Worm (Caenorhabditis elegans) whole organism, L4 larva: ENCODE results near the gene moc-6.

Experiments used
- F26F4.8 ChIP-seq: fragments of 200-800 bp; sonication (Bioruptor generic); conservative IDR thresholded peaks from 2 replicates; pipeline ENCODE4 v1.3.6; 2022; ENCODE audit warnings: missing genetic modification characterization, missing compliant biosample characterization
- F37D6.2 ChIP-seq: sonication (generic microtip); optimal IDR thresholded peaks from 2 replicates; lab custom pipeline; 2016; ENCODE audit warnings: mild to moderate bottlenecking, missing genetic modification characterization, missing compliant biosample characterization
- F44E2.7 ChIP-seq: fragments of 200-800 bp; sonication (Bioruptor generic); IDR thresholded peaks from 2 replicates; pipeline ENCODE4 v2.1.2; 2022; ENCODE audit warnings: missing genetic modification characterization, missing compliant biosample characterization
- Y105C5A.15 ChIP-seq: fragments of 200-800 bp; sonication (Bioruptor generic); IDR thresholded peaks from 2 replicates; pipeline ENCODE4 v1.3.6; 2022; ENCODE audit warnings: missing genetic modification characterization, missing compliant biosample characterization
- ZK337.2 ChIP-seq: fragments of 200-800 bp; sonication (Bioruptor generic); IDR thresholded peaks from 2 replicates; pipeline ENCODE4 v1.3.6; 2022; ENCODE audit warnings: missing genetic modification reagents, missing genetic modification characterization, missing compliant biosample characterization
- ZK546.5 ChIP-seq, 2 experiments: sonication (generic microtip); optimal IDR thresholded peaks; 2 replicates each; lab custom pipeline; 2017; ENCODE audit warnings: missing biosample characterization in 2 of 2, missing genetic modification characterization in 2 of 2
- ama-1 ChIP-seq: fragments of 150-350 bp; optimal IDR thresholded peaks from 2 replicates; lab custom pipeline; 2014; ENCODE audit warnings: inconsistent platforms, mixed read lengths
- arid-1 ChIP-seq: fragments of 200-800 bp; sonication (Bioruptor generic); conservative IDR thresholded peaks from 2 replicates; pipeline ENCODE4 v1.3.6; 2022; ENCODE audit warnings: missing genetic modification reagents, missing genetic modification characterization, missing compliant biosample characterization
- ceh-28 ChIP-seq: fragments of 150-350 bp; optimal IDR thresholded peaks from 2 replicates; lab custom pipeline; 2014; ENCODE audit warnings: missing biosample characterization, missing genetic modification reagents, missing genetic modification characterization
- ceh-32 ChIP-seq: sonication (generic microtip); optimal IDR thresholded peaks from 2 replicates; lab custom pipeline; 2016; ENCODE audit warnings: mild to moderate bottlenecking, missing genetic modification characterization, missing compliant biosample characterization; ENCODE audit not compliant: poor library complexity
- ceh-44 ChIP-seq: fragments of 200-800 bp; sonication (Bioruptor generic); IDR thresholded peaks from 2 replicates; pipeline ENCODE4 v1.3.6; 2022; ENCODE audit warnings: missing genetic modification reagents, missing genetic modification characterization, missing compliant biosample characterization
- ceh-82 ChIP-seq: sonication (generic microtip); optimal IDR thresholded peaks from 2 replicates; lab custom pipeline; 2017; ENCODE audit warnings: missing biosample characterization, missing genetic modification characterization
- ces-1 ChIP-seq: fragments of 150-350 bp; sonication (generic microtip); optimal IDR thresholded peaks from 4 replicates; lab custom pipeline; 2014; ENCODE audit warnings: missing biosample characterization, missing genetic modification reagents, missing genetic modification characterization
- ctbp-1 ChIP-seq: fragments of 200-800 bp; sonication (Bioruptor generic); IDR thresholded peaks from 2 replicates; pipeline ENCODE4 v1.3.6; 2022; ENCODE audit warnings: missing genetic modification reagents, missing genetic modification characterization, missing compliant biosample characterization
- daf-16 ChIP-seq, 3 experiments: sonication (generic microtip); optimal IDR thresholded peaks; 2 replicates each; lab custom pipeline; 2016 to 2017; ENCODE audit warnings: missing genetic modification characterization in 3 of 3, missing genetic modification reagents in 3 of 3, mild to moderate bottlenecking in 2 of 3, missing compliant biosample characterization in 2 of 3, missing biosample characterization in 1 of 3, moderate library complexity in 1 of 3
- daf-19 ChIP-seq: fragments of 200-800 bp; sonication (Bioruptor generic); conservative IDR thresholded peaks from 2 replicates; pipeline ENCODE4 v1.3.6; 2022; ENCODE audit warnings: missing genetic modification characterization, missing compliant biosample characterization
- daf-8 ChIP-seq: fragments of 200-800 bp; sonication (Bioruptor generic); IDR thresholded peaks from 2 replicates; pipeline ENCODE4 v1.3.6; 2022; ENCODE audit warnings: missing genetic modification characterization, missing compliant biosample characterization
- dmd-6 ChIP-seq: fragments of 200-800 bp; sonication (Bioruptor generic); IDR thresholded peaks from 2 replicates; pipeline ENCODE4 v1.3.6; 2022; ENCODE audit warnings: missing genetic modification reagents, missing genetic modification characterization, missing compliant biosample characterization
- dmd-8 ChIP-seq: fragments of 200-800 bp; sonication (Bioruptor generic); IDR thresholded peaks from 2 replicates; pipeline ENCODE4 v1.3.6; 2022; ENCODE audit warnings: missing genetic modification characterization, missing compliant biosample characterization
- duxl-1 ChIP-seq: sonication (generic microtip); optimal IDR thresholded peaks from 2 replicates; lab custom pipeline; 2016; ENCODE audit warnings: mild to moderate bottlenecking, missing genetic modification characterization, moderate library complexity, missing compliant biosample characterization; ENCODE audit not compliant: poor library complexity
- fkh-10 ChIP-seq: fragments of 150-350 bp; optimal IDR thresholded peaks from 2 replicates; lab custom pipeline; 2014; ENCODE audit warnings: missing biosample characterization, missing genetic modification reagents, missing genetic modification characterization
- hif-1 ChIP-seq, 2 experiments: sonication (generic microtip); optimal IDR thresholded peaks; 2 replicates each; lab custom pipeline; 2016 to 2017; ENCODE audit warnings: missing compliant biosample characterization in 2 of 2, missing genetic modification characterization in 2 of 2, missing genetic modification reagents in 2 of 2, missing genotype in 2 of 2, mild to moderate bottlenecking in 1 of 2
- hmg-1.1 ChIP-seq: fragments of 200-800 bp; sonication (Bioruptor generic); IDR thresholded peaks from 2 replicates; pipeline ENCODE4 v1.3.6; 2022; ENCODE audit warnings: missing genetic modification reagents, missing genetic modification characterization, missing compliant biosample characterization
- jun-1 ChIP-seq: fragments of 150-350 bp; optimal IDR thresholded peaks from 2 replicates; lab custom pipeline; 2014; ENCODE audit warnings: missing biosample characterization, missing genetic modification reagents, missing genetic modification characterization
- lin-29 ChIP-seq: fragments of 200-800 bp; sonication (Bioruptor generic); IDR thresholded peaks from 2 replicates; pipeline ENCODE4 v1.3.6; 2022; ENCODE audit warnings: missing genetic modification reagents, missing genetic modification characterization, missing compliant biosample characterization
- lin-39 ChIP-seq: fragments of 150-350 bp; optimal IDR thresholded peaks from 2 replicates; lab custom pipeline; 2014; ENCODE audit warnings: missing biosample characterization, missing genetic modification reagents, missing genetic modification characterization
- lsy-2 ChIP-seq, 2 experiments: fragments of 150-350 bp in 1 of 2; sonication (generic microtip) in 1 of 2; optimal IDR thresholded peaks; 2 replicates each; lab custom pipeline; 2014 to 2017; ENCODE audit warnings: missing biosample characterization in 2 of 2, missing genetic modification characterization in 2 of 2
- mdl-1 ChIP-seq, 2 experiments: fragments of 150-350 bp in 1 of 2; sonication (generic microtip) in 1 of 2; optimal IDR thresholded peaks; 2 replicates each; lab custom pipeline; 2014 to 2017; ENCODE audit warnings: missing biosample characterization in 2 of 2, missing genetic modification characterization in 2 of 2
- mes-2 ChIP-seq: sonication (generic microtip); optimal IDR thresholded peaks from 2 replicates; lab custom pipeline; 2016; ENCODE audit warnings: missing genotype, mild to moderate bottlenecking, missing genetic modification characterization, missing compliant biosample characterization; ENCODE audit not compliant: poor library complexity, severe bottlenecking
- mxl-3 ChIP-seq: fragments of 200-800 bp; sonication (Bioruptor generic); optimal IDR thresholded peaks from 2 replicates; lab custom pipeline; 2018; ENCODE audit warnings: mild to moderate bottlenecking, missing genetic modification characterization, missing compliant biosample characterization
- nhr-25 ChIP-seq: sonication (generic microtip); optimal IDR thresholded peaks from 2 replicates; lab custom pipeline; 2017; ENCODE audit warnings: missing genetic modification characterization, mild to moderate bottlenecking, missing compliant biosample characterization, antibody characterized with exemption, moderate library complexity, borderline replicate concordance; ENCODE audit not compliant: insufficient read depth
- nhr-28 ChIP-seq: fragments of 150-350 bp; optimal IDR thresholded peaks from 2 replicates; lab custom pipeline; 2014; ENCODE audit warnings: missing biosample characterization, missing genetic modification characterization
- nhr-41 ChIP-seq: fragments of 200-800 bp; sonication (Bioruptor generic); IDR thresholded peaks from 2 replicates; pipeline ENCODE4 v1.3.6; 2022; ENCODE audit warnings: missing genetic modification reagents, missing genetic modification characterization, missing compliant biosample characterization
- nhr-42 ChIP-seq: fragments of 200-800 bp; sonication (Bioruptor generic); IDR thresholded peaks from 2 replicates; pipeline ENCODE4 v1.3.6; 2022; ENCODE audit warnings: missing genetic modification characterization, missing compliant biosample characterization
- nhr-6 ChIP-seq: fragments of 150-350 bp; optimal IDR thresholded peaks from 2 replicates; lab custom pipeline; 2014; ENCODE audit warnings: missing biosample characterization, missing genetic modification characterization
- nhr-77 ChIP-seq: fragments of 150-350 bp; optimal IDR thresholded peaks from 2 replicates; lab custom pipeline; 2014; ENCODE audit warnings: missing biosample characterization, missing genetic modification characterization
- php-3 ChIP-seq: fragments of 200-800 bp; sonication (Bioruptor generic); IDR thresholded peaks from 2 replicates; pipeline ENCODE4 v1.3.6; 2022; ENCODE audit warnings: missing genetic modification reagents, missing genetic modification characterization, missing compliant biosample characterization
- pqm-1 ChIP-seq: sonication (generic microtip); optimal IDR thresholded peaks from 2 replicates; lab custom pipeline; 2017; ENCODE audit warnings: missing biosample characterization, missing genetic modification characterization
- rbr-2 ChIP-seq: sonication (generic microtip); optimal IDR thresholded peaks from 2 replicates; lab custom pipeline; 2016; ENCODE audit warnings: missing genotype, missing genetic modification characterization, missing compliant biosample characterization
- snpc-4 ChIP-seq: fragments of 150-350 bp; optimal IDR thresholded peaks from 2 replicates; lab custom pipeline; 2014; ENCODE audit warnings: missing biosample characterization, missing genetic modification characterization
- spr-1 ChIP-seq: sonication (generic microtip); optimal IDR thresholded peaks from 2 replicates; lab custom pipeline; 2016; ENCODE audit warnings: mild to moderate bottlenecking, missing genetic modification characterization, missing compliant biosample characterization
- zag-1 ChIP-seq: fragments of 150-350 bp; optimal IDR thresholded peaks from 2 replicates; lab custom pipeline; 2014; ENCODE audit warnings: missing biosample characterization, missing genetic modification characterization
- zip-11 ChIP-seq: fragments of 200-800 bp; sonication (Bioruptor generic); IDR thresholded peaks from 2 replicates; pipeline ENCODE4 v1.3.6; 2022; ENCODE audit warnings: missing genetic modification characterization, missing compliant biosample characterization
- ztf-7 ChIP-seq: fragments of 150-350 bp; optimal IDR thresholded peaks from 2 replicates; lab custom pipeline; 2014; ENCODE audit warnings: missing biosample characterization, missing genetic modification characterization

moc-6 gene

DNA sequence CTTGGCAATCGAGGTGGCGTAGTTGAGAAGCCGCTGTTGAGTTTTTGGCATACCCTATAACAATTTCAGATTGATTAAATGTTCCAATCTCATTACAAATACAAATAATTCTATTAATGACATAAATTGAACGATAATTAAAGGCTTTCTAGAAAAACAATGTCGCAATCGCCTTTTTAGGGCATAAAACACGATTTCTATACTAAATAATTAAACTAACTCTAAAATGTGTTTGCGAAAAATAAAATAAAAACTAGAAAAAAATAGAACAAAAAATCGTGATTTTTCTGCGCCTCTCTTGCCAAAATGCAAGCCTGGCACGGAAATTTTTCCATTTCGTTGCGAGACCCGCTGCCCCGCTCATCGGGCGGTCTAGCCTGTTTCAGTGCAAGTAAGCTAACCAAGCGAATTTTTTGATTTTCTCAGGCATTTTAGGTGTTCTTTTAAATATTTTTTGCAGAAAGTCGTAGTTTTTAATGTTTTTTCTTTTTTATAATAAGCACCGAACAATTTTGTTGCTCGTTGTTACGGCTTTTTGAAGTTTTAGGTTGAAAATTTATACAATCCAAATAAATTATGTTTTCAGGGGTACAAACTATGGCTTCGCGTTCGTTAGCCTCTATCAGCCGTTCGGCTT lies 32.2 kb downstream of the moc-6 start, which contains the start of the genes C34E10.12, C34E10.10 and atp-2 (continued):
- TF ChIP-seq hif-1 (tag; optimal IDR thresholded peaks at IDR 0.05; lab: Kevin White, UChicago) (peak in 1 of 2 experiments; percentile 77), ceh-32 (tag; lab: Kevin White, UChicago) (no peak), ZK337.2 (GFP tag; lab: Robert Waterston, UW) (no peak), nhr-42 (GFP tag; lab: Robert Waterston, UW) (no peak), fkh-10 (GFP tag; lab: Kevin White, UChicago) (peak; percentile 66), hmg-1.1 (GFP tag; lab: Robert Waterston, UW) (peak; percentile 69), ctbp-1 (GFP tag; lab: Robert Waterston, UW) (no peak), nhr-28 (peak; percentile 82), ceh-44 (no peak), jun-1 (tag; lab: Kevin White, UChicago) (no peak), daf-19 (GFP tag; lab: Robert Waterston, UW) (no peak), mdl-1 (tag; optimal IDR thresholded peaks at IDR 0.05; lab: Kevin White, UChicago) (peak in 1 of 2 experiments; percentile 28), lin-29 (GFP tag; lab: Robert Waterston, UW) (no peak), nhr-77 (tag; lab: Kevin White, UChicago) (peak; percentile 77), arid-1 (GFP tag; lab: Robert Waterston, UW) (peak; percentile 59), duxl-1 (peak; percentile 11), php-3 (no peak), lin-39 (tag; lab: Kevin White, UChicago) (no peak), daf-16 (GFP tag; optimal IDR thresholded peaks at IDR 0.05; lab: Kevin White, UChicago) (peak in 1 of 2 experiments; percentile 14), daf-16 (tag; optimal IDR thresholded peaks at IDR 0.05; lab: Kevin White, UChicago) (peak; percentile 46), ceh-28 (tag; lab: Kevin White, UChicago) (no peak), spr-1 (tag; lab: Kevin White, UChicago) (peak; percentile 52), pqm-1 (tag; lab: Kevin White, UChicago) (peak; percentile 55), dmd-8 (no peak), dmd-6 (GFP tag; lab: Robert Waterston, UW) (peak; percentile 44; the same call in 1 of the 2 replicates), mes-2 (peak; percentile 93), ztf-7 (tag; lab: Kevin White, UChicago) (no peak), snpc-4 (no peak), nhr-6 (peak; percentile 79), zip-11 (GFP tag; lab: Robert Waterston, UW) (no peak), F44E2.7 (GFP tag; lab: Robert Waterston, UW) (no peak), F26F4.8 (GFP tag; lab: Robert Waterston, UW) (no peak), ces-1 (peak; percentile 23), rbr-2 (tag; lab: Kevin White, UChicago) (peak; percentile 77), daf-8 (GFP tag; lab: Robert Waterston, UW) (no peak), lsy-2 (tag; optimal IDR thresholded peaks at IDR 0.05; lab: Kevin White, UChicago) (peak in 1 of 2 experiments; percentile 93), nhr-25 (tag; lab: Kevin White, UChicago) (peak; percentile 22), ama-1 (lab: Kevin White, UChicago) (peak; percentile 88)

DNA sequence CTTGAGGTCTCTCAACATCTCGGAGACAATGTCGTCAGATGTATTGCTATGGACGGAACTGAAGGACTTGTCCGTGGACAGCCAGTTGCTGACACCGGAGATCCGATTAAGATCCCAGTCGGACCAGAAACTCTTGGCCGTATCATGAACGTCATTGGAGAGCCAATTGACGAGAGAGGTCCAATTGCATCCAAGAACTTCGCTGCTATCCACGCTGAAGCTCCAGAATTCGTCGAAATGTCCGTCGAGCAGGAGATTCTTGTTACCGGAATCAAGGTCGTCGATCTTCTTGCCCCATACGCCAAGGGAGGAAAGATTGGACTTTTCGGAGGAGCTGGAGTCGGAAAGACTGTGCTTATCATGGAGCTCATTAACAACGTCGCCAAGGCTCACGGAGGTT lies 33.0 kb downstream of the moc-6 start:
- TF ChIP-seq nhr-41 (no peak), zag-1 (tag; lab: Kevin White, UChicago) (no peak), Y105C5A.15 (GFP tag; lab: Robert Waterston, UW) (no peak), F37D6.2 (no peak), ctbp-1 (GFP tag; lab: Robert Waterston, UW) (no peak), mxl-3 (no peak), ceh-44 (no peak), php-3 (no peak), duxl-1 (no peak), ceh-82 (no peak), ZK546.5 (tag; optimal IDR thresholded peaks at IDR 0.05; lab: Kevin White, UChicago) (no peak)
